Worm (Caenorhabditis elegans): ENCODE data around the gene mnk-1.

mnk-1 gene

DNA sequence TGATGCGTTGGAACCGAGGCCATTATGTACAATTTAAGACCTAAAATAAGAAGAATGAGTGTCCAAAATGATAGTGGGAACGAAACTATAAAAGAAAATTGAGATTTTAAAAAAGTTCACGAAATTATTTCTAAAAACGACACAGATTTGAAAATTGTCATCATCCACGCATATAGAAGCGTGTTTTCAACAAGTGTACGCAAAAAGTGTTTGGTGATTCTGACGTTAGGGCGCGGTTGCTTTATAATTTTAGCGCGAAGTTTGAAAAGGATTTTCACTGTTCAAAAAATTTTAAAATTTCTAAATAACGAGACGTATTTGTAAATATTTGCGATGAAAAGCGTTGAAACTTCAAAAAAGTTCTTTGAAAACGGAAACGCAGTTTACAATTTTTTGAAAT, 8.5 kb upstream of the mnk-1 start, which contains the start of gene cdc-48.1:
Gene cdc-48.1 (minus strand): TSS at position 40 of the 400 bp plus-strand sequence.
- TF ChIP-seq peb-1 (tag; optimal IDR thresholded peaks at IDR 0.05), result peak; percentile 55
- TF ChIP-seq ztf-11 (tag; optimal IDR thresholded peaks at IDR 0.05), result peak; percentile 87
- peak; percentile 98 for TF ChIP-seq unc-62 (GFP tag; optimal IDR thresholded peaks at IDR 0.05)
- TF ChIP-seq nhr-25 (tag; optimal IDR thresholded peaks at IDR 0.05), result peak; percentile 100
- peak; percentile 100 for TF ChIP-seq crh-2 (tag; optimal IDR thresholded peaks at IDR 0.05)
- TF ChIP-seq sem-4 (tag; optimal IDR thresholded peaks at IDR 0.05), result peak; percentile 100
- TF ChIP-seq ceh-82 (tag; optimal IDR thresholded peaks at IDR 0.05), result peak; percentile 98
- TF ChIP-seq unc-39 (tag; optimal IDR thresholded peaks at IDR 0.05), result peak; percentile 57
- peak; percentile 100 for TF ChIP-seq gmeb-1 (tag; optimal IDR thresholded peaks at IDR 0.05)
- peak; percentile 47 for TF ChIP-seq elt-1 (tag; optimal IDR thresholded peaks at IDR 0.05)
- peak; percentile 100 for TF ChIP-seq zag-1 (tag; optimal IDR thresholded peaks at IDR 0.05)
- peak; percentile 99 for TF ChIP-seq nhr-77 (tag; optimal IDR thresholded peaks at IDR 0.05)
- peak; percentile 99 for TF ChIP-seq lin-39 (tag; optimal IDR thresholded peaks at IDR 0.05)
- TF ChIP-seq mbf-1 (tag; optimal IDR thresholded peaks at IDR 0.05), result peak; percentile 70
- peak; percentile 100 for TF ChIP-seq nhr-6 (tag; optimal IDR thresholded peaks at IDR 0.05)
- TF ChIP-seq ztf-4 (tag; optimal IDR thresholded peaks at IDR 0.05), result peak; percentile 100
- peak; percentile 78 for TF ChIP-seq dmd-4 (tag; optimal IDR thresholded peaks at IDR 0.05)
- peak; percentile 98 to 99 for TF ChIP-seq lsy-2 (tag; optimal IDR thresholded peaks at IDR 0.05)
- peak; percentile 39 to 97 for TF ChIP-seq mdl-1 (tag; optimal IDR thresholded peaks at IDR 0.05)
- TF ChIP-seq ama-1 (optimal IDR thresholded peaks at IDR 0.05), result peak; percentile 97
- TF ChIP-seq lin-11 (tag; optimal IDR thresholded peaks at IDR 0.05), result peak; percentile 98
- TF ChIP-seq ceh-16 (tag; optimal IDR thresholded peaks at IDR 0.05), result peak; percentile 100
- peak; percentile 100 for TF ChIP-seq sma-3 (GFP tag; optimal IDR thresholded peaks at IDR 0.05)
- peak; percentile 100 for TF ChIP-seq fos-1 (tag; optimal IDR thresholded peaks at IDR 0.05)
- TF ChIP-seq lin-13 (GFP tag; optimal IDR thresholded peaks at IDR 0.05), result peak; percentile 100
- peak; percentile 95 for TF ChIP-seq snpc-4 (tag; optimal IDR thresholded peaks at IDR 0.05)
- TF ChIP-seq ztf-1 (GFP tag; conservative IDR thresholded peaks at IDR 0.05), result peak; percentile 99; the same call in 1 of the 2 replicates
- TF ChIP-seq nhr-129 (tag; optimal IDR thresholded peaks at IDR 0.05), result peak; percentile 99
- peak; percentile 100 for TF ChIP-seq F13H6.1 (tag; optimal IDR thresholded peaks at IDR 0.05)
- TF ChIP-seq nhr-21 (tag; optimal IDR thresholded peaks at IDR 0.05), result peak; percentile 100
- TF ChIP-seq aly-2 (tag; optimal IDR thresholded peaks at IDR 0.05), result peak; percentile 81
- TF ChIP-seq mab-5 (tag; optimal IDR thresholded peaks at IDR 0.05), result peak; percentile 98
- peak; percentile 100 for TF ChIP-seq skn-1 (tag; optimal IDR thresholded peaks at IDR 0.05)
- no peak for TF ChIP-seq elt-3 (tag; optimal IDR thresholded peaks at IDR 0.05)
- TF ChIP-seq nhr-23 (tag; optimal IDR thresholded peaks at IDR 0.05), result peak; percentile 62
- TF ChIP-seq nhr-11 (tag; optimal IDR thresholded peaks at IDR 0.05), result peak; percentile 98
- TF ChIP-seq nhr-237 (tag; optimal IDR thresholded peaks at IDR 0.05), result peak; percentile 93
- peak; percentile 100 for TF ChIP-seq unc-55 (GFP tag; optimal IDR thresholded peaks at IDR 0.05)
- peak; percentile 91 for TF ChIP-seq R02D3.7 (tag; optimal IDR thresholded peaks at IDR 0.05)
- TF ChIP-seq Y55F3AM.14 (GFP tag; optimal IDR thresholded peaks at IDR 0.05), result peak; percentile 99
- peak; percentile 100 for TF ChIP-seq sma-9 (GFP tag; optimal IDR thresholded peaks at IDR 0.05)
- peak; percentile 49 for TF ChIP-seq sma-9 (tag; optimal IDR thresholded peaks at IDR 0.05)
- TF ChIP-seq C34F6.9 (tag; optimal IDR thresholded peaks at IDR 0.05), result peak; percentile 100
- peak; percentile 95 for TF ChIP-seq nhr-10 (tag; optimal IDR thresholded peaks at IDR 0.05)
- peak; percentile 84 for TF ChIP-seq nhr-12 (tag; optimal IDR thresholded peaks at IDR 0.05)
- TF ChIP-seq egl-27 (tag; optimal IDR thresholded peaks at IDR 0.05), result peak; percentile 100
- TF ChIP-seq alr-1 (tag; optimal IDR thresholded peaks at IDR 0.05), result no peak
- TF ChIP-seq ZK546.5 (tag; optimal IDR thresholded peaks at IDR 0.05), result peak; percentile 93
- TF ChIP-seq blmp-1 (tag; optimal IDR thresholded peaks at IDR 0.05; ENCODE audit: insufficient read depth), result peak; percentile 97

Data from whole organism, L2 larva.